Worm (Caenorhabditis elegans): ENCODE measurements around the gene slc-36.2.

slc-36.2 gene

DNA sequence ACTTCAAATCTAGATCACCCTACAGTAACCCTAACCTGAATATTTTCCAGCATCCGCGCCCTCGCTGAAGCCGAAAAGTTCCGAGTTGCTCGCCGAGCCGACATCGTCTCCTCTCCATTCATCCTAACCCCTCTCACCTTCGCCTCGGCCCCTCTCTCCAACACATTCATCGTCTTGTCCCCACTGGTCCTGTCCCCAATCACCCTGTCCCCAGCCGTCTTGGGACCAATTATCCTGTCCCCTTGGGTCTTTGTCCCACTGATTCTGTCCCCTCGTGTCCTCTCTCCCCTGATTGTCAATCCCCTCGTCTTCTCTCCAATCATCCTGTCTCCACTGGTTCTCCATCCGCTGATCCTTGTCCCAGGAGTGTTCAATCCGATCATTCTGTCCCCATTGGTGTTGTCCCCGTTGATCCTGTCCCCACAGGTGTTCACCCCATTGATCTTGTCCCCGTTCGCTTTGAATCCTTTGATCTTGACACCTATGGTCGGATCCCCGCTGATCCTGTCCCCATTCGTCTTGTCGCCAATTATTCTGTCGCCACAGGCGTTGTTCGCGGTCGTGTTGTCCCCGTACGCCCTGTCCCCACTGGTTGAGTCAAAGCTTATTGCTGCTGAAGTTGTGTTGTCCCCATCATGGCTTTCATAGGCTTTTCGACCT is 29.0 kb downstream of the slc-36.2 start, which contains the start of gene lips-7:
Gene lips-7, plus strand, starts transcription at position 610 of the 660 bp plus-strand sequence.
- TF ChIP-seq odd-2 (tag; optimal IDR thresholded peaks at IDR 0.05), result no peak
- TF ChIP-seq C38D4.7 (GFP tag; optimal IDR thresholded peaks at IDR 0.05), result peak; percentile 10
- peak; percentile 11 for TF ChIP-seq C08G9.2 (tag; optimal IDR thresholded peaks at IDR 0.05)
- peak; percentile 49 for TF ChIP-seq hlh-6 (tag; optimal IDR thresholded peaks at IDR 0.05)

DNA sequence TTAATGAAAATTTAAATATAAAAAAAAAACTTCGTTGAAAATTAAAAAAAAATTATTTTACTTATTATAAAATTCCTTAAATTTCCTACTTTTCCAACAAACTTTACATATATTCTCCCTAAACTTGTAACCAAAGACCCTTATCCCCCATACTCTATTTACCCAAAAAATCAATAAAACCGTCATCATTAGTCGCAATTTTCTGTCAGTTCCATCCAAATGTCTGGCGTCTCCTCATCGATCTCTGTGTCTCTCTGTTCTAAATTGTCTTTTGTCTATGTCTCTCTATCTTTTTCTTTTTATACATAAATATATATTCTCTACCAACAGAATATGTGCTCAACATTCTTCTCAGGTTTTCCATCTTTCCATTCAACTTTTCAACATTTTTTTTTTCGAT is 33.0 kb downstream of the slc-36.2 start:
- TF ChIP-seq unc-55 (GFP tag; optimal IDR thresholded peaks at IDR 0.05) (peak; percentile 9), dmd-4 (tag; optimal IDR thresholded peaks at IDR 0.05; ENCODE audit: borderline replicate concordance) (no peak), ceh-48 (tag; optimal IDR thresholded peaks at IDR 0.05) (peak; percentile 22), fkh-6 (tag; optimal IDR thresholded peaks at IDR 0.05) (no peak), gmeb-2 (tag; optimal IDR thresholded peaks at IDR 0.05) (no peak)

- TF ChIP-seq mec-3 (tag; optimal IDR thresholded peaks at IDR 0.05; ENCODE audit: borderline replicate concordance) (no peak), ceh-14 (tag; optimal IDR thresholded peaks at IDR 0.05) (no peak), ceh-24 (tag; optimal IDR thresholded peaks at IDR 0.05) (no peak), pag-3 (tag; optimal IDR thresholded peaks at IDR 0.05; ENCODE audit: borderline replicate concordance) (no peak), ceh-18 (tag; optimal IDR thresholded peaks at IDR 0.05) (no peak), unc-42 (tag; optimal IDR thresholded peaks at IDR 0.05) (no peak), pha-2 (tag; optimal IDR thresholded peaks at IDR 0.05) (no peak), hlh-13 (GFP tag; optimal IDR thresholded peaks at IDR 0.05) (no peak), hlh-15 (tag; optimal IDR thresholded peaks at IDR 0.05) (no peak), ceh-9 (tag; optimal IDR thresholded peaks at IDR 0.05) (no peak), ceh-48 (tag; optimal IDR thresholded peaks at IDR 0.05) (no peak)
Measured at ce11 chrII:556185-556584, 33.8 kb downstream of the slc-36.2 start, which contains the start of the genes C09E8.1 and C09E8.6. C09E8.1 (plus strand) TSS chrII:556485. C09E8.6 (plus strand) TSS chrII:556497.

DNA sequence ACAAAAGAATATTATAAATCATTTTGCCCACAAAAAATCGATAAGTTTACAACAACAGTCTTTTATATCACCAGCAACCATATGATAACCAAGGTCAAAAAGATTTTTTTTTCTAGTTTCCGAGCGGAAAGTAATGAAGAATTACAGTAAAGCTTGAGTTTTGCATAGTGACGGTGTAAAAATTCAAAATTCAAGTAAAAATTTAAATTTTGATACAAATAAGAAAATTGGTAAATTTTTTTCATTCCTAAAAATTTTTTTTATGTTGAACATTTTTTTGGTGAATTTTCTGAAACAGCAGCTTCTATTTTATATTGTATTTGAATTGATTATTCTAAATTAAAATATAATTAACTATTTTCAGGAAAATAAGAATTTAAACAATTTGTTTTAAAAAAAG is 46.4 kb downstream of the slc-36.2 start, which contains the start of gene W08F4.5:
Gene W08F4.5, minus strand, starts transcription at position 101 of the 400 bp plus-strand sequence.
- TF ChIP-seq fax-1 (tag; optimal IDR thresholded peaks at IDR 0.05) (no peak), pqm-1 (tag; optimal IDR thresholded peaks at IDR 0.05) (no peak)

ce11 chrII:572010-572409 is 49.6 kb downstream of the slc-36.2 start, which contains the start of gene mlt-8:
mlt-8 (minus strand) TSS chrII:572110.
- TF ChIP-seq sdc-2 (tag; optimal IDR thresholded peaks at IDR 0.05) (no peak), ceh-24 (tag; optimal IDR thresholded peaks at IDR 0.05) (no peak), eyg-1 (tag; optimal IDR thresholded peaks at IDR 0.05) (no peak), ceh-31 (tag; optimal IDR thresholded peaks at IDR 0.05) (no peak), T23F11.4 (GFP tag; optimal IDR thresholded peaks at IDR 0.05) (no peak), elt-4 (tag; optimal IDR thresholded peaks at IDR 0.05) (no peak), dve-1 (tag; optimal IDR thresholded peaks at IDR 0.05) (no peak), pag-3 (tag; optimal IDR thresholded peaks at IDR 0.05; ENCODE audit: borderline replicate concordance) (no peak), ama-1 (optimal IDR thresholded peaks at IDR 0.05) (no peak), gmeb-2 (tag; optimal IDR thresholded peaks at IDR 0.05) (no peak), zip-5 (tag; optimal IDR thresholded peaks at IDR 0.05) (no peak), ztf-16 (tag; optimal IDR thresholded peaks at IDR 0.05) (no peak), hlh-13 (GFP tag; optimal IDR thresholded peaks at IDR 0.05) (no peak), madf-2 (tag; optimal IDR thresholded peaks at IDR 0.05) (no peak), ets-4 (tag; optimal IDR thresholded peaks at IDR 0.05) (no peak), F13H6.1 (tag; optimal IDR thresholded peaks at IDR 0.05) (no peak), fkh-10 (GFP tag; optimal IDR thresholded peaks at IDR 0.05) (no peak), odd-2 (tag; optimal IDR thresholded peaks at IDR 0.05) (no peak)
